Worm (Caenorhabditis elegans): ENCODE results near the gene Y8A9A.2.

DNA sequence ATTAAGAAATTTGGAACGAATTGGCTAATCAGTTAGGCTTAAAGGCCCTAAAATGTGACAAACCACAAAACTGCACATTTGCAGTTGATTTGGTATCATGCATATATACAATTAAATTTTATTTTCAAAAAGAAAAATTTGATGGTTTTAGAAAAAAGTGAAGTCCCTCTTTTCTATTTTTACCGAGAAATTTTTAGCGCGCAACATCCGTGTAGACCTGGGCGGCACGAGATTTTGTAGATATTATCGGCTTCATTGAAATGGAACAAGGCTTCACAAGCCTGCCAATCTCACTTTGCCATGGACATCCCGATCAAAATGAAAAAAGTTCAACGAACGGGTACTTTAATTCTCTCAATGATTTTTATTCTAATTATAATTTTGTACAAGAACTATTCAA is 50.6 kb downstream of the Y8A9A.2 start, which contains the start of gene C17A2.2:
- TF ChIP-seq dao-5 (tag; optimal IDR thresholded peaks at IDR 0.05), result no peak
- no peak for TF ChIP-seq him-1 (tag; optimal IDR thresholded peaks at IDR 0.05)
- TF ChIP-seq W03F9.2 (tag; optimal IDR thresholded peaks at IDR 0.05), result no peak

Data from whole organism, L4/young adult.